Worm (Caenorhabditis elegans): ENCODE results near the gene jmjd-3.2.

ce11 chrX:14487333-14487732 is 39.3 kb downstream of the jmjd-3.2 start:
- no peak for TF ChIP-seq him-1 (tag; optimal IDR thresholded peaks at IDR 0.05)
- TF ChIP-seq W03F9.2 (tag; optimal IDR thresholded peaks at IDR 0.05): no peak

Measured in whole organism, L4/young adult.